1 fruit fly cellular context compared by ENCODE assay signal in the genomic region with DNA sequence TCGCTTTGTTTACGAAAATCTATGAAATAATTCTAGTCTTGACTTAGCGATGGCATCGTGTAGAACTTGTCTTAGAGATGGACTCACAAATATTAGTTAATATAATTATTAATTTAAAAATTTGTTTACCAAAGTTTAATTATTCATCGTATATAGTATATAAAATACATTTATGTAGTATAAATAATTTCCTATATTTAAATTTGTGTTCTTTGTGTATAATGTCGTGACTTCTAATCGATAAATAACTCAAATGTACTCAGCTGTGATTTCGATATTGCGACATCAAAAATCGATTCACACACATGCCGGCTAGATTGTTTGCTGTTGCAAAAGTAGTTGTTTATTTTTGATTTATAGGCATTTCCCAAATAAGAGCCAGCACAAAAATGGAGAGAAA.
TF ChIP-seq lines count a peak whose summit lies in the region.

Gene wfs1 (minus strand): TSS at position 70 of the 400 bp plus-strand sequence.
Gene Nup133 (plus strand): TSS at position 297 of the 400 bp plus-strand sequence.

TF ChIP-seq in whole organism, embryonic, 481 proteins besides CTCF, POLR2A, EP300 and RAD21 (continued from another document and continues in another):
- TF ChIP-seq zen2 (GFP tag; IDR thresholded peaks at IDR 0.05; lab: Robert Waterston, UW; ENCODE audit: partially characterized antibody), result peak; percentile 58; the same call in 1 of the 3 replicates
- TF ChIP-seq CG16815 (GFP tag; optimal IDR thresholded peaks at IDR 0.05; lab: Kevin White, UChicago), result peak; percentile 37
- peak; percentile 53 for TF ChIP-seq CG2120 (GFP tag; optimal IDR thresholded peaks at IDR 0.05; lab: Kevin White, UChicago)
- TF ChIP-seq vfl (GFP tag; optimal IDR thresholded peaks at IDR 0.05; lab: Kevin White, UChicago), result no peak
- TF ChIP-seq CG14667 (GFP tag; IDR thresholded peaks at IDR 0.05; lab: Robert Waterston, UW), result 0 out of 2 replicates have a peak, but pooled peaks have one; percentile 7
- TF ChIP-seq gsb-n (tag; optimal IDR thresholded peaks at IDR 0.05; lab: Kevin White, UChicago), result peak; percentile 78
- TF ChIP-seq gcm (GFP tag; optimal IDR thresholded peaks at IDR 0.05; lab: Kevin White, UChicago), result no peak
- TF ChIP-seq CG2875 (GFP tag; optimal IDR thresholded peaks at IDR 0.05; lab: Kevin White, UChicago), result no peak
- TF ChIP-seq cwo (GFP tag; optimal IDR thresholded peaks at IDR 0.05; lab: Kevin White, UChicago), result no peak
- TF ChIP-seq MTF-1 (GFP tag; optimal IDR thresholded peaks at IDR 0.05; lab: Kevin White, UChicago; ENCODE audit: borderline replicate concordance), result no peak
- peak; percentile 49 for TF ChIP-seq HHEX (GFP tag; optimal IDR thresholded peaks at IDR 0.05; lab: Kevin White, UChicago)
- TF ChIP-seq Sry-β (GFP tag; optimal IDR thresholded peaks at IDR 0.05; lab: Kevin White, UChicago), result no peak
- TF ChIP-seq ab (GFP tag; optimal IDR thresholded peaks at IDR 0.05; lab: Kevin White, UChicago), result no peak
- no peak for TF ChIP-seq dm (GFP tag; optimal IDR thresholded peaks at IDR 0.05; lab: Kevin White, UChicago)
- peak; percentile 86 for TF ChIP-seq zen (tag; optimal IDR thresholded peaks at IDR 0.05; lab: Kevin White, UChicago)
- peak; percentile 29 for TF ChIP-seq CG8359 (GFP tag; optimal IDR thresholded peaks at IDR 0.05; lab: Kevin White, UChicago; ENCODE audit: borderline replicate concordance)
- no peak for TF ChIP-seq pum (GFP tag; optimal IDR thresholded peaks at IDR 0.05; lab: Kevin White, UChicago)
- peak; percentile 72 for TF ChIP-seq HLH3B (GFP tag; IDR thresholded peaks at IDR 0.05; lab: Robert Waterston, UW)
- no peak for TF ChIP-seq Ets97D (GFP tag; optimal IDR thresholded peaks at IDR 0.05; lab: Kevin White, UChicago)
- TF ChIP-seq Myb (GFP tag; optimal IDR thresholded peaks at IDR 0.05; lab: Kevin White, UChicago), result peak; percentile 18
- TF ChIP-seq CG10654 (GFP tag; optimal IDR thresholded peaks at IDR 0.05; lab: Kevin White, UChicago), result peak; percentile 64
- TF ChIP-seq Lpt (GFP tag; optimal IDR thresholded peaks at IDR 0.05; lab: Kevin White, UChicago), result no peak
- TF ChIP-seq cato (GFP tag; optimal IDR thresholded peaks at IDR 0.05; lab: Kevin White, UChicago; ENCODE audit: borderline replicate concordance), result peak; percentile 39
- TF ChIP-seq klu (GFP tag; IDR thresholded peaks at IDR 0.05; lab: Robert Waterston, UW), result peak; percentile 19; the same call in 1 of the 2 replicates
- TF ChIP-seq Dip2 (GFP tag; IDR thresholded peaks at IDR 0.05; lab: Robert Waterston, UW), result no peak
- no peak for TF ChIP-seq Atf-2 (GFP tag; optimal IDR thresholded peaks at IDR 0.05; lab: Kevin White, UChicago)
- TF ChIP-seq ems (GFP tag; optimal IDR thresholded peaks at IDR 0.05; lab: Kevin White, UChicago), result no peak
- no peak for TF ChIP-seq usp (GFP tag; optimal IDR thresholded peaks at IDR 0.05; lab: Kevin White, UChicago)
- no peak for TF ChIP-seq Deaf1 (tag; optimal IDR thresholded peaks at IDR 0.05; lab: Kevin White, UChicago)
- no peak for TF ChIP-seq CG1792 (GFP tag; optimal IDR thresholded peaks at IDR 0.05; lab: Kevin White, UChicago)
- no peak for TF ChIP-seq CG2889 (GFP tag; IDR thresholded peaks at IDR 0.05; lab: Robert Waterston, UW)
- TF ChIP-seq phol (tag; optimal IDR thresholded peaks at IDR 0.05; lab: Kevin White, UChicago), result peak; percentile 87
- TF ChIP-seq Ada2b (GFP tag; IDR thresholded peaks at IDR 0.05; lab: Robert Waterston, UW), result peak; percentile 43; the same call in 1 of the 2 replicates
- TF ChIP-seq CG4707 (GFP tag; optimal IDR thresholded peaks at IDR 0.05; lab: Kevin White, UChicago), result peak; percentile 15
- TF ChIP-seq HLH4C (GFP tag; IDR thresholded peaks at IDR 0.05; lab: Robert Waterston, UW; ENCODE audit: partially characterized antibody), result peak; percentile 86
- no peak for TF ChIP-seq CG9797 (GFP tag; optimal IDR thresholded peaks at IDR 0.05; lab: Kevin White, UChicago)
- no peak for TF ChIP-seq CG17912 (GFP tag; optimal IDR thresholded peaks at IDR 0.05; lab: Kevin White, UChicago)
- TF ChIP-seq CG30020 (tag; optimal IDR thresholded peaks at IDR 0.05; lab: Kevin White, UChicago), result no peak
- TF ChIP-seq CG13894 (tag; optimal IDR thresholded peaks at IDR 0.05; lab: Kevin White, UChicago), result no peak
- peak; percentile 91 for TF ChIP-seq CG8924 (tag; optimal IDR thresholded peaks at IDR 0.05; lab: Kevin White, UChicago)
- TF ChIP-seq CG10431 (GFP tag; optimal IDR thresholded peaks at IDR 0.05; lab: Kevin White, UChicago), result no peak
- TF ChIP-seq tio (GFP tag; optimal IDR thresholded peaks at IDR 0.05; lab: Kevin White, UChicago), result no peak
- TF ChIP-seq CG11560 (tag; IDR thresholded peaks at IDR 0.05; lab: Robert Waterston, UW), result no peak; the same call in 2 of the 3 replicates
- no peak for TF ChIP-seq dati (GFP tag; IDR thresholded peaks at IDR 0.05; lab: Robert Waterston, UW)
- TF ChIP-seq CG1647 (GFP tag; optimal IDR thresholded peaks at IDR 0.05; lab: Kevin White, UChicago), result no peak
- no peak for TF ChIP-seq CG4360 (GFP tag; IDR thresholded peaks at IDR 0.05; lab: Robert Waterston, UW)
- no peak for TF ChIP-seq CHES-1-like (GFP tag; optimal IDR thresholded peaks at IDR 0.05; lab: Kevin White, UChicago)
- peak; percentile 86 for TF ChIP-seq CG33557 (GFP tag; optimal IDR thresholded peaks at IDR 0.05; lab: Kevin White, UChicago)
- TF ChIP-seq D19B (GFP tag; optimal IDR thresholded peaks at IDR 0.05; lab: Kevin White, UChicago), result no peak
- TF ChIP-seq Elba2 (GFP tag; optimal IDR thresholded peaks at IDR 0.05; lab: Kevin White, UChicago), result peak; percentile 12
- peak; percentile 56 for TF ChIP-seq esg (GFP tag; conservative IDR thresholded peaks at IDR 0.05; lab: Robert Waterston, UW)
- TF ChIP-seq kay (GFP tag; optimal IDR thresholded peaks at IDR 0.05; lab: Kevin White, UChicago), result peak; percentile 55
- TF ChIP-seq CG1233 (GFP tag; optimal IDR thresholded peaks at IDR 0.05; lab: Kevin White, UChicago), result peak; percentile 69
- TF ChIP-seq HLH54F (GFP tag; optimal IDR thresholded peaks at IDR 0.05; lab: Kevin White, UChicago), result no peak
- peak; percentile 40; the same call in 1 of the 2 replicates for TF ChIP-seq Nf-YA (GFP tag; IDR thresholded peaks at IDR 0.05; lab: Robert Waterston, UW)
- no peak for TF ChIP-seq CG7745 (tag; optimal IDR thresholded peaks at IDR 0.05; lab: Kevin White, UChicago)
- TF ChIP-seq vvl (GFP tag; IDR thresholded peaks at IDR 0.05; lab: Robert Waterston, UW), result peak; percentile 73
- no peak for TF ChIP-seq lilli (GFP tag; optimal IDR thresholded peaks at IDR 0.05; lab: Kevin White, UChicago)
- TF ChIP-seq CG10959 (GFP tag; IDR thresholded peaks at IDR 0.05; lab: Robert Waterston, UW), result 0 out of 2 replicates have a peak, but pooled peaks have one; percentile 37
- TF ChIP-seq mirr (GFP tag; optimal IDR thresholded peaks at IDR 0.05; lab: Kevin White, UChicago), result no peak
- TF ChIP-seq psq (GFP tag; optimal IDR thresholded peaks at IDR 0.05; lab: Kevin White, UChicago), result peak; percentile 19
- TF ChIP-seq TFAM (GFP tag; optimal IDR thresholded peaks at IDR 0.05; lab: Kevin White, UChicago), result no peak
- peak; percentile 56 for TF ChIP-seq CG9437 (GFP tag; optimal IDR thresholded peaks at IDR 0.05; lab: Kevin White, UChicago)
- TF ChIP-seq ssp (GFP tag; IDR thresholded peaks at IDR 0.05; lab: Robert Waterston, UW), result peak; percentile 45; the same call in 1 of the 2 replicates
- TF ChIP-seq CG15601 (tag; optimal IDR thresholded peaks at IDR 0.05; lab: Kevin White, UChicago), result peak; percentile 86
- TF ChIP-seq CG1603 (tag; optimal IDR thresholded peaks at IDR 0.05; lab: Kevin White, UChicago), result no peak
- peak; percentile 81 for TF ChIP-seq BEAF-32 (GFP tag; optimal IDR thresholded peaks at IDR 0.05; lab: Kevin White, UChicago)
- no peak for TF ChIP-seq CG1832 (GFP tag; optimal IDR thresholded peaks at IDR 0.05; lab: Kevin White, UChicago)
- TF ChIP-seq HLHmδ (GFP tag; optimal IDR thresholded peaks at IDR 0.05; lab: Kevin White, UChicago), result no peak
- TF ChIP-seq Nf-YC (tag; optimal IDR thresholded peaks at IDR 0.05; lab: Kevin White, UChicago), result no peak
- TF ChIP-seq sc (optimal IDR thresholded peaks at IDR 0.05; lab: Kevin White, UChicago), result no peak
- peak; percentile 36 for TF ChIP-seq sc (GFP tag; optimal IDR thresholded peaks at IDR 0.05; lab: Kevin White, UChicago)
- TF ChIP-seq CG12744 (GFP tag; optimal IDR thresholded peaks at IDR 0.05; lab: Kevin White, UChicago), result no peak
- TF ChIP-seq CG30431 (GFP tag; optimal IDR thresholded peaks at IDR 0.05; lab: Kevin White, UChicago), result no peak
- TF ChIP-seq NFAT (GFP tag; IDR thresholded peaks at IDR 0.05; lab: Robert Waterston, UW), result 0 out of 2 replicates have a peak, but pooled peaks have one; percentile 40
- TF ChIP-seq bowl (GFP tag; IDR thresholded peaks at IDR 0.05; lab: Robert Waterston, UW), result no peak
- peak; percentile 44; the same call in 1 of the 2 replicates for TF ChIP-seq sisA (GFP tag; IDR thresholded peaks at IDR 0.05; lab: Robert Waterston, UW)
- peak; percentile 74 for TF ChIP-seq fd3F (GFP tag; optimal IDR thresholded peaks at IDR 0.05; lab: Kevin White, UChicago)
- TF ChIP-seq YL-1 (GFP tag; optimal IDR thresholded peaks at IDR 0.05; lab: Kevin White, UChicago), result peak; percentile 56
- TF ChIP-seq lbe (GFP tag; optimal IDR thresholded peaks at IDR 0.05; lab: Kevin White, UChicago), result no peak
- no peak for TF ChIP-seq gt (GFP tag; IDR thresholded peaks at IDR 0.05; lab: Robert Waterston, UW)
- TF ChIP-seq pb (GFP tag; optimal IDR thresholded peaks at IDR 0.05; lab: Kevin White, UChicago), result no peak
- peak; percentile 94 for TF ChIP-seq row (GFP tag; IDR thresholded peaks at IDR 0.05; lab: Robert Waterston, UW)
- peak; percentile 80 for TF ChIP-seq tap (tag; optimal IDR thresholded peaks at IDR 0.05; lab: Kevin White, UChicago)
- TF ChIP-seq H15 (GFP tag; IDR thresholded peaks at IDR 0.05; lab: Robert Waterston, UW), result peak; percentile 46; the same call in 1 of the 3 replicates
- TF ChIP-seq sim (GFP tag; IDR thresholded peaks at IDR 0.05; lab: Robert Waterston, UW), result no peak
- TF ChIP-seq Stat92E (GFP tag; optimal IDR thresholded peaks at IDR 0.05; lab: Kevin White, UChicago), result peak in 1 of 3 experiments; percentile 57
- peak; percentile 62 for TF ChIP-seq CG4328 (GFP tag; optimal IDR thresholded peaks at IDR 0.05; lab: Kevin White, UChicago)
- no peak for TF ChIP-seq eyg (GFP tag; optimal IDR thresholded peaks at IDR 0.05; lab: Kevin White, UChicago)
- TF ChIP-seq gsb (GFP tag; IDR thresholded peaks at IDR 0.05; lab: Robert Waterston, UW), result no peak
- no peak for TF ChIP-seq abd-A (tag; optimal IDR thresholded peaks at IDR 0.05; lab: Kevin White, UChicago)
- TF ChIP-seq Eip74EF (GFP tag; optimal IDR thresholded peaks at IDR 0.05; lab: Kevin White, UChicago), result no peak
- TF ChIP-seq Poxn (GFP tag; IDR thresholded peaks at IDR 0.05; lab: Robert Waterston, UW), result no peak
- no peak for TF ChIP-seq gcm2 (GFP tag; optimal IDR thresholded peaks at IDR 0.05; lab: Kevin White, UChicago)
- TF ChIP-seq HmgZ (tag; optimal IDR thresholded peaks at IDR 0.05; lab: Kevin White, UChicago), result peak; percentile 79
- TF ChIP-seq CG6654 (GFP tag; optimal IDR thresholded peaks at IDR 0.05; lab: Kevin White, UChicago), result no peak
- no peak for TF ChIP-seq CG6254 (GFP tag; optimal IDR thresholded peaks at IDR 0.05; lab: Kevin White, UChicago)
- TF ChIP-seq CG11398 (GFP tag; optimal IDR thresholded peaks at IDR 0.05; lab: Kevin White, UChicago), result no peak
- TF ChIP-seq CG13624 (GFP tag; optimal IDR thresholded peaks at IDR 0.05; lab: Kevin White, UChicago), result no peak
- peak; percentile 71 for TF ChIP-seq Dek (tag; optimal IDR thresholded peaks at IDR 0.05; lab: Kevin White, UChicago)
- TF ChIP-seq gce (GFP tag; IDR thresholded peaks at IDR 0.05; lab: Robert Waterston, UW), result no peak
- TF ChIP-seq Jarid2 (GFP tag; optimal IDR thresholded peaks at IDR 0.05; lab: Kevin White, UChicago), result no peak
- no peak for TF ChIP-seq Gug (GFP tag; IDR thresholded peaks at IDR 0.05; lab: Robert Waterston, UW)
- peak; percentile 76 for TF ChIP-seq Meics (GFP tag; optimal IDR thresholded peaks at IDR 0.05; lab: Kevin White, UChicago)
- TF ChIP-seq crp (GFP tag; optimal IDR thresholded peaks at IDR 0.05; lab: Kevin White, UChicago), result peak in 1 of 2 experiments; percentile 52
- no peak for TF ChIP-seq peb (GFP tag; IDR thresholded peaks at IDR 0.05; lab: Robert Waterston, UW)
- peak; percentile 59 for TF ChIP-seq CG12155 (GFP tag; optimal IDR thresholded peaks at IDR 0.05; lab: Kevin White, UChicago)
- peak; percentile 64 for TF ChIP-seq Max (GFP tag; optimal IDR thresholded peaks at IDR 0.05; lab: Kevin White, UChicago)
- no peak for TF ChIP-seq CG8290 (GFP tag; optimal IDR thresholded peaks at IDR 0.05; lab: Kevin White, UChicago)
- no peak for TF ChIP-seq CG8290 (tag; optimal IDR thresholded peaks at IDR 0.05; lab: Kevin White, UChicago)
- TF ChIP-seq lmd (GFP tag; IDR thresholded peaks at IDR 0.05; lab: Robert Waterston, UW), result peak; percentile 49; the same call in 1 of the 2 replicates
- TF ChIP-seq CG31441 (GFP tag; IDR thresholded peaks at IDR 0.05; lab: Robert Waterston, UW), result peak; percentile 97
- peak; percentile 85 for TF ChIP-seq nerfin-1 (tag; optimal IDR thresholded peaks at IDR 0.05; lab: Kevin White, UChicago)
- TF ChIP-seq sens-2 (GFP tag; IDR thresholded peaks at IDR 0.05; lab: Robert Waterston, UW), result no peak
- peak; percentile 82 for TF ChIP-seq CG12659 (GFP tag; optimal IDR thresholded peaks at IDR 0.05; lab: Kevin White, UChicago)
- TF ChIP-seq Ssrp (tag; optimal IDR thresholded peaks at IDR 0.05; lab: Kevin White, UChicago), result peak; percentile 84
- peak; percentile 65; the same call in 2 of the 3 replicates for TF ChIP-seq zfh1 (GFP tag; IDR thresholded peaks at IDR 0.05; lab: Robert Waterston, UW)
- TF ChIP-seq CG30403 (GFP tag; optimal IDR thresholded peaks at IDR 0.05; lab: Kevin White, UChicago), result peak; percentile 84
- no peak for TF ChIP-seq mam (GFP tag; optimal IDR thresholded peaks at IDR 0.05; lab: Kevin White, UChicago)
- TF ChIP-seq scrt (GFP tag; optimal IDR thresholded peaks at IDR 0.05; lab: Kevin White, UChicago), result no peak
- TF ChIP-seq CG4404 (GFP tag; IDR thresholded peaks at IDR 0.05; lab: Robert Waterston, UW), result no peak
- TF ChIP-seq CG17361 (GFP tag; IDR thresholded peaks at IDR 0.05; lab: Robert Waterston, UW), result no peak; the same call in 1 of the 3 replicates
- no peak for TF ChIP-seq lab (GFP tag; optimal IDR thresholded peaks at IDR 0.05; lab: Kevin White, UChicago)
- peak; percentile 61 for TF ChIP-seq CG10366 (GFP tag; IDR thresholded peaks at IDR 0.05; lab: Robert Waterston, UW)
- peak; percentile 93 for TF ChIP-seq CG14710 (tag; optimal IDR thresholded peaks at IDR 0.05; lab: Kevin White, UChicago)
- TF ChIP-seq Bdp1 (GFP tag; optimal IDR thresholded peaks at IDR 0.05; lab: Kevin White, UChicago), result no peak
- peak; percentile 15 for TF ChIP-seq org-1 (GFP tag; optimal IDR thresholded peaks at IDR 0.05; lab: Kevin White, UChicago)
